Worm (Caenorhabditis elegans) whole organism, midembryonic: ENCODE data around the gene srsx-14.

Source experiments
- flt-1 ChIP-seq: fragments of 200-800 bp; sonication (Bioruptor generic); IDR thresholded peaks from 2 replicates; pipeline ENCODE4 v1.3.6; 2022; ENCODE audit warnings: missing genetic modification characterization, missing compliant biosample characterization
- klf-2 ChIP-seq: fragments of 200-800 bp; sonication (Bioruptor generic); conservative IDR thresholded peaks from 2 replicates; pipeline ENCODE4 v1.3.6; 2022; ENCODE audit warnings: missing genetic modification reagents, missing genetic modification characterization, missing compliant biosample characterization
- ztf-29 ChIP-seq: fragments of 200-800 bp; sonication (Bioruptor generic); IDR thresholded peaks from 2 replicates; pipeline ENCODE4 v1.3.6; 2022; ENCODE audit warnings: missing genetic modification reagents, missing genetic modification characterization, missing compliant biosample characterization

DNA sequence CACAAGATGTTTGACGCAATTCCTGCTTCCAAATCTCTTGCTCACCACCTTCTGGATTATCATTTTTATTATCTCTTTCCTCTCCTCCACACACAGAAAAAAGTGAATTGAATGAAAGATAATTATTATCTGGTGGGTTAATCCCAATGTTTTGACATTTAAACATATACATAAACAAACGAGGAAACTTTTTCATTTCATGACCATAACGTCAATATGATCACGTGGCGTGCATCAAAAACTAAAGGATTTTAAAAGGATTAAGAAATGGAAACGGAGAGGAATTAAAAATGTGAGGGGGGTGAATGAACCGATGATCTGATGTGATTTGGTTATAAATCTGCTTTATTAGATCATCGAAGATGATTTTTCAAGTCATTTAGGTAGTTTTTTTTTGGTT, 31.4 kb downstream of the srsx-14 start:
- no peak for TF ChIP-seq flt-1
- no peak for TF ChIP-seq klf-2 (GFP tag; lab: Robert Waterston, UW)
- no peak for TF ChIP-seq ztf-29 (GFP tag; lab: Robert Waterston, UW)
